Worm (Caenorhabditis elegans) whole organism, L3 larva: ENCODE results near the gene pals-18.
A peak's percentile ranks its signal among the peaks of the same experiment; 100 is the strongest.

ENCODE experiments used
- R02D3.7 ChIP-seq: fragments of 150-350 bp; optimal IDR thresholded peaks from 2 replicates; lab custom pipeline; 2014; ENCODE audit warnings: missing biosample characterization, missing genetic modification characterization
- ZK546.5 ChIP-seq: sonication (generic microtip); optimal IDR thresholded peaks from 2 replicates; lab custom pipeline; 2017; ENCODE audit warnings: missing biosample characterization, missing genetic modification characterization
- aly-2 ChIP-seq: fragments of 150-350 bp; optimal IDR thresholded peaks from 2 replicates; lab custom pipeline; 2014; ENCODE audit warnings: missing biosample characterization, missing genetic modification characterization
- ama-1 ChIP-seq: fragments of 150-350 bp; optimal IDR thresholded peaks from 2 replicates; lab custom pipeline; 2018
- ceh-16 ChIP-seq: sonication (generic microtip); optimal IDR thresholded peaks from 2 replicates; lab custom pipeline; 2017; ENCODE audit warnings: missing biosample characterization, missing genetic modification characterization
- ceh-28 ChIP-seq: fragments of 150-350 bp; optimal IDR thresholded peaks from 2 replicates; lab custom pipeline; 2014; ENCODE audit warnings: missing biosample characterization, missing genetic modification reagents, missing genetic modification characterization
- ceh-82 ChIP-seq: fragments of 150-350 bp; optimal IDR thresholded peaks from 2 replicates; lab custom pipeline; 2014; ENCODE audit warnings: missing biosample characterization, missing genetic modification characterization
- daf-12 ChIP-seq: fragments of 150-350 bp; optimal IDR thresholded peaks from 2 replicates; lab custom pipeline; 2014; ENCODE audit warnings: missing biosample characterization, missing genetic modification reagents, missing genetic modification characterization
- egl-27 ChIP-seq: sonication (generic microtip); optimal IDR thresholded peaks from 4 replicates; lab custom pipeline; 2017; ENCODE audit warnings: missing biosample characterization, missing genetic modification reagents, missing genetic modification characterization
- elt-1 ChIP-seq: fragments of 150-350 bp; optimal IDR thresholded peaks from 2 replicates; lab custom pipeline; 2014; ENCODE audit warnings: missing biosample characterization, missing genetic modification characterization
- elt-2 ChIP-seq: sonication (generic microtip); optimal IDR thresholded peaks from 2 replicates; lab custom pipeline; 2016; ENCODE audit warnings: missing genetic modification reagents, mild to moderate bottlenecking, missing genetic modification characterization, missing compliant biosample characterization
- eor-1 ChIP-seq, 2 experiments: fragments of 150-350 bp; optimal IDR thresholded peaks; 2 replicates each; lab custom pipeline; 2014 to 2018; ENCODE audit warnings: missing biosample characterization in 2 of 2, missing genetic modification characterization in 2 of 2
- fkh-10 ChIP-seq: sonication (generic microtip); optimal IDR thresholded peaks from 2 replicates; lab custom pipeline; 2017; ENCODE audit warnings: missing biosample characterization, missing genetic modification reagents, missing genetic modification characterization
- fkh-2 ChIP-seq: fragments of 150-350 bp; optimal IDR thresholded peaks from 2 replicates; lab custom pipeline; 2014; ENCODE audit warnings: missing biosample characterization, missing genetic modification reagents, missing genetic modification characterization
- fos-1 ChIP-seq: fragments of 150-350 bp; optimal IDR thresholded peaks from 2 replicates; lab custom pipeline; 2014; ENCODE audit warnings: missing biosample characterization, missing genetic modification characterization
- hmg-11 ChIP-seq: sonication (generic microtip); optimal IDR thresholded peaks from 2 replicates; lab custom pipeline; 2016; ENCODE audit warnings: missing genetic modification characterization, missing compliant biosample characterization
- jun-1 ChIP-seq: fragments of 150-350 bp; optimal IDR thresholded peaks from 2 replicates; lab custom pipeline; 2014; ENCODE audit warnings: missing biosample characterization, missing genetic modification reagents, missing genetic modification characterization
- lin-39 ChIP-seq: fragments of 150-350 bp; optimal IDR thresholded peaks from 2 replicates; lab custom pipeline; 2018; ENCODE audit warnings: missing biosample characterization, missing genetic modification reagents, missing genetic modification characterization
- lsy-12 ChIP-seq: sonication (generic microtip); optimal IDR thresholded peaks from 2 replicates; lab custom pipeline; 2016; ENCODE audit warnings: mild to moderate bottlenecking, missing genetic modification characterization, missing compliant biosample characterization
- mdl-1 ChIP-seq: fragments of 150-350 bp; optimal IDR thresholded peaks from 2 replicates; lab custom pipeline; 2014; ENCODE audit warnings: missing biosample characterization, missing genetic modification characterization
- mml-1 ChIP-seq: fragments of 150-350 bp; sonication (generic microtip); optimal IDR thresholded peaks from 3 replicates; lab custom pipeline; 2014; ENCODE audit warnings: missing biosample characterization, missing genetic modification characterization
- nfya-1 ChIP-seq: sonication (generic microtip); optimal IDR thresholded peaks from 2 replicates; lab custom pipeline; 2017; ENCODE audit warnings: missing genetic modification characterization, mild to moderate bottlenecking, missing compliant biosample characterization, antibody characterized with exemption, moderate library complexity; ENCODE audit not compliant: insufficient read depth
- nhr-12 ChIP-seq: fragments of 150-350 bp; optimal IDR thresholded peaks from 2 replicates; lab custom pipeline; 2014; ENCODE audit warnings: missing biosample characterization, missing genetic modification characterization
- nhr-23 ChIP-seq: fragments of 150-350 bp; optimal IDR thresholded peaks from 2 replicates; lab custom pipeline; 2014; ENCODE audit warnings: missing biosample characterization, missing genetic modification reagents, missing genetic modification characterization
- nhr-237 ChIP-seq: fragments of 150-350 bp; optimal IDR thresholded peaks from 2 replicates; lab custom pipeline; 2014; ENCODE audit warnings: missing biosample characterization, missing genetic modification characterization
- nhr-25 ChIP-seq: sonication (generic microtip); optimal IDR thresholded peaks from 2 replicates; lab custom pipeline; 2017; ENCODE audit warnings: missing biosample characterization, missing genetic modification characterization
- nhr-28 ChIP-seq: fragments of 150-350 bp; optimal IDR thresholded peaks from 2 replicates; lab custom pipeline; 2014; ENCODE audit warnings: missing biosample characterization, missing genetic modification characterization
- nhr-43 ChIP-seq: sonication (generic microtip); optimal IDR thresholded peaks from 2 replicates; lab custom pipeline; 2016; ENCODE audit warnings: mild to moderate bottlenecking, missing genetic modification characterization, missing compliant biosample characterization; ENCODE audit not compliant: poor library complexity, severe bottlenecking
- nhr-76 ChIP-seq: fragments of 150-350 bp; sonication (generic microtip); optimal IDR thresholded peaks from 5 replicates; lab custom pipeline; 2014; ENCODE audit warnings: missing biosample characterization, missing genetic modification characterization
- pha-4 ChIP-seq: fragments of 150-350 bp; optimal IDR thresholded peaks from 2 replicates; lab custom pipeline; 2014; ENCODE audit warnings: missing biosample characterization, missing genetic modification reagents, missing genetic modification characterization
- pqm-1 ChIP-seq: fragments of 150-350 bp; optimal IDR thresholded peaks from 2 replicates; lab custom pipeline; 2017; ENCODE audit warnings: missing biosample characterization, missing genetic modification characterization, inconsistent platforms
- sea-2 ChIP-seq: fragments of 150-350 bp; sonication (generic microtip); optimal IDR thresholded peaks from 4 replicates; lab custom pipeline; 2014; ENCODE audit warnings: missing biosample characterization, missing genetic modification reagents, missing genetic modification characterization
- skn-1 ChIP-seq: fragments of 150-350 bp; optimal IDR thresholded peaks from 2 replicates; lab custom pipeline; 2014; ENCODE audit warnings: missing biosample characterization, missing genetic modification characterization
- snpc-4 ChIP-seq: fragments of 150-350 bp; optimal IDR thresholded peaks from 2 replicates; lab custom pipeline; 2014; ENCODE audit warnings: missing biosample characterization, missing genetic modification characterization
- tbx-2 ChIP-seq: sonication (generic microtip); optimal IDR thresholded peaks from 2 replicates; lab custom pipeline; 2016; ENCODE audit warnings: mild to moderate bottlenecking, missing genetic modification characterization, missing compliant biosample characterization
- unc-39 ChIP-seq: sonication (generic microtip); optimal IDR thresholded peaks from 4 replicates; lab custom pipeline; 2017; ENCODE audit warnings: missing biosample characterization, missing genetic modification characterization
- unc-62 ChIP-seq: fragments of 150-350 bp; sonication (generic microtip); optimal IDR thresholded peaks from 4 replicates; lab custom pipeline; 2014; ENCODE audit warnings: missing biosample characterization, missing genetic modification reagents, missing genetic modification characterization
- zag-1 ChIP-seq: fragments of 150-350 bp; optimal IDR thresholded peaks from 2 replicates; lab custom pipeline; 2014; ENCODE audit warnings: missing biosample characterization, missing genetic modification characterization
- ztf-4 ChIP-seq: fragments of 150-350 bp; optimal IDR thresholded peaks from 2 replicates; lab custom pipeline; 2014; ENCODE audit warnings: missing biosample characterization, missing genetic modification characterization

pals-18 gene

DNA sequence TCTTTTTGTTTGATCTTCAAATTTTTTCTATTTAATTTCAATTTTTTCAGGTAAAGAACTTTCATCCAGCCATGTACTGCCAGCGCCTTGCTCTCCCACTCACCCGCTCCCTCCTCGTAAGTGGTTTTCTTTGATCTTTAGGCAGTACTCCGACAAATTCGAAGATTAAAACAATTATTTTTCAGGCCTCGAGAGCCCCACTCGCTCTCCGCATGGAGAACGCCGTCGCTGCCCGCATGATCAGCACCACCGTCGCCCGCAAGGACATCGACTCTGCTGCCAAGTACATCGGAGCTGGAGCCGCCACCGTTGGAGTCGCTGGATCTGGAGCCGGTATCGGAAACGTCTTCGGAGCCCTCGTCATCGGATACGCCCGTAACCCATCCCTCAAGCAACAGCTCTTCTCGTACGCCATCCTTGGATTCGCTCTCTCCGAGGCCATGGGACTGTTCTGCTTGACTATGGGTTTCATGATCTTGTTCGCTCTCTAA is 16.0 kb downstream of the pals-18 start, which contains the start of gene Y82E9BR.3:
Gene Y82E9BR.3, plus strand, starts transcription at position 51 of the 491 bp plus-strand sequence.
- TF ChIP-seq ZK546.5 (tag; lab: Kevin White, UChicago), result no peak
- no peak for TF ChIP-seq skn-1
- TF ChIP-seq mdl-1 (tag; lab: Kevin White, UChicago), result no peak
- no peak for TF ChIP-seq nfya-1
- TF ChIP-seq hmg-11 (tag; lab: Kevin White, UChicago), result no peak
- no peak for TF ChIP-seq elt-2
- no peak for TF ChIP-seq nhr-76 (tag; lab: Kevin White, UChicago)
- TF ChIP-seq sea-2 (GFP tag; lab: Kevin White, UChicago), result no peak
- TF ChIP-seq eor-1 (tag; optimal IDR thresholded peaks at IDR 0.05; lab: Kevin White, UChicago), result no peak
- TF ChIP-seq nhr-25, result no peak
- no peak for TF ChIP-seq aly-2 (tag; lab: Kevin White, UChicago)
- TF ChIP-seq nhr-28 (tag; lab: Kevin White, UChicago), result no peak
- no peak for TF ChIP-seq snpc-4 (tag; lab: Kevin White, UChicago)
- no peak for TF ChIP-seq ceh-82 (tag; lab: Kevin White, UChicago)
- no peak for TF ChIP-seq nhr-23 (tag; lab: Kevin White, UChicago)
- no peak for TF ChIP-seq unc-39 (tag; lab: Kevin White, UChicago)

- TF ChIP-seq elt-1 (tag; lab: Kevin White, UChicago), result no peak
- peak; percentile 67 for TF ChIP-seq ceh-28 (tag; lab: Kevin White, UChicago)
- TF ChIP-seq nhr-237 (tag; lab: Kevin White, UChicago), result no peak
- peak; percentile 9 for TF ChIP-seq nhr-25
- TF ChIP-seq jun-1 (tag; lab: Kevin White, UChicago), result peak; percentile 59
- no peak for TF ChIP-seq nhr-76 (tag; lab: Kevin White, UChicago)
- TF ChIP-seq nhr-23 (tag; lab: Kevin White, UChicago), result peak; percentile 26
- peak; percentile 16 for TF ChIP-seq lin-39 (tag; lab: Kevin White, UChicago)
- peak; percentile 75 for TF ChIP-seq fos-1 (tag; lab: Kevin White, UChicago)
- peak; percentile 80 for TF ChIP-seq ama-1 (lab: Kevin White, UChicago)
- TF ChIP-seq sea-2 (GFP tag; lab: Kevin White, UChicago), result no peak
- no peak for TF ChIP-seq egl-27 (tag; lab: Kevin White, UChicago)
- TF ChIP-seq ztf-4 (tag; lab: Kevin White, UChicago), result no peak
- TF ChIP-seq aly-2 (tag; lab: Kevin White, UChicago), result peak; percentile 84
- peak; percentile 19 for TF ChIP-seq unc-62 (GFP tag; lab: Kevin White, UChicago)
- TF ChIP-seq pha-4 (tag; lab: Kevin White, UChicago), result peak; percentile 64
- TF ChIP-seq R02D3.7 (tag; lab: Kevin White, UChicago), result peak; percentile 51
- peak; percentile 59 for TF ChIP-seq elt-2
- TF ChIP-seq daf-12 (tag; lab: Kevin White, UChicago), result no peak
- TF ChIP-seq nhr-12 (tag; lab: Kevin White, UChicago), result no peak
- no peak for TF ChIP-seq eor-1 (tag; optimal IDR thresholded peaks at IDR 0.05; lab: Kevin White, UChicago)
- peak; percentile 88 for TF ChIP-seq lsy-12
- no peak for TF ChIP-seq hmg-11 (tag; lab: Kevin White, UChicago)
- peak; percentile 12 for TF ChIP-seq zag-1 (tag; lab: Kevin White, UChicago)
- TF ChIP-seq mml-1, result no peak
- TF ChIP-seq nhr-43 (tag; lab: Kevin White, UChicago), result peak; percentile 82
- no peak for TF ChIP-seq fkh-2 (tag; lab: Kevin White, UChicago)
- no peak for TF ChIP-seq ceh-16
- TF ChIP-seq pqm-1 (tag; lab: Kevin White, UChicago), result peak; percentile 67
- no peak for TF ChIP-seq fkh-10 (GFP tag; lab: Kevin White, UChicago)
- peak; percentile 26 for TF ChIP-seq tbx-2 (tag; lab: Kevin White, UChicago)
- peak; percentile 57 for TF ChIP-seq ZK546.5 (tag; lab: Kevin White, UChicago)
- peak; percentile 31 for TF ChIP-seq nfya-1
- TF ChIP-seq ceh-82 (tag; lab: Kevin White, UChicago), result no peak
- TF ChIP-seq nhr-28 (tag; lab: Kevin White, UChicago), result peak; percentile 18
These were observed 16.6 kb downstream of the pals-18 start for ce11 chrIII:1419700-1420356.
